Worm (Caenorhabditis elegans): Measurements from ENCODE around the gene nspb-7.

Gene nspb-7

DNA sequence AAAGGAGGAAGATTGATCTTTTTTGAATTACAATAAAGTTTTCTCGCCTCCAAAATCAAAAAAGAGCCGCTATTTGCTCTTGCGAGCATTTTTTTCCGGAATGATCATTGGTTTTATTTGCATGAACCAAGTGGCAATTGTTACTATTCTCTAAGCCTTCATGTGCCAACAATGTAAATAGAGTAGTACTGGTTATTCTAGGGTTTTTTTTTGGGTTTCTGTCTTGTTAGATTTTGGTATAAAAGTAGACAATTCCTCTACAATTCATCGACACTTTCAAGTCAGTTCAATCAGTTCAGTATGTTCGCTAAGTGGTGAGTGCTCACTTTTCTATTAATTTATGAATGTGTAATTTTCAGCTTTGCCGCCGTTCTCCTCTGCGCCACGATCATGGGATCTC is at the start of gene nspb-7:
nspb-7 (plus strand) TSS at position 301 of the 400 bp plus-strand sequence.
- TF ChIP-seq nhr-6 (tag; optimal IDR thresholded peaks at IDR 0.05) (no peak), aha-1 (tag) (peak; percentile 24)

DNA sequence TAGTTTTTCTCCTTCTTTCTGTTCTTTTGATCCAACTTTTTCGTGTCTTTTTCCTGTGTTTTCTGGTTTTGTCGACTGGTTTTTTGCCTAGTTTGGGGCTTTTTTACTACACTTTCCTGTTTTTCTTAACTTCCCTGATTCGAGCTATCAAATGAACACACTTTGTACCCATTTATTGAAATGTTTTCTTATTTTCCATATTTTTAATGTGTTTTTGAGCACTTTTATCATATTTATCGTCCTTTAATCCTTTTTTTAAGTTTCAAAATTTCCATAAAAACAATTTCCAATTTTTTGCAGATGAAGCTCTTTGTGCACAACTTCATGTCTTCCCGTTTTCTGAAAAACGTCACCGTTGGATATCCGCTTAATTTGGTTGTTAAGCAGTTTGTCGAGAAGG is 44.1 kb upstream of the nspb-7 start, which contains the start of gene C04H5.1:
C04H5.1 (plus strand) TSS at position 301 of the 400 bp plus-strand sequence.
- no peak for TF ChIP-seq zag-1 (tag; optimal IDR thresholded peaks at IDR 0.05)
- no peak for TF ChIP-seq ztf-7 (tag; optimal IDR thresholded peaks at IDR 0.05)
- TF ChIP-seq aha-1 (tag), result peak; percentile 40

DNA sequence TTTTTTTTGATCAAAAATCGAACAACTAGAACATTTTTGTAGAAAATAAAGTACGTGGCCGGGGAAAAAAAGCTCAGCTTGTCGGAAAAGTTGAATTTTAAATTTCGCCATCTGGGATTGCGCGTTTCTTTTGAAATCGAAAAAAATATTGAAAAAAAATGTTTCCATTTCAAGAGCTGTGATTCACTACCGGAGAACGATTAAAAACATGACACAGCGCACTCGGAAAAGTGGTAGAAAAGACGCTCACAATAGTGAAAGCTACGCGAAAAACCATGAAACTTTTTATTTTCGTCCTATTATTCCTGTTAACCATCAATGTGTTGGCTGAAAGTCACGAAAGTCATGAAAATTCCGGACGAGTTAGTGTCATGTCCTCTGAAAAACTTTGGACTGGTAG is 40.4 kb upstream of the nspb-7 start, which contains the start of the genes clec-147 and C04H5.7:
clec-147 (minus strand) TSS at position 101 of the 400 bp plus-strand sequence.
C04H5.7 (plus strand) TSS at position 219 of the 400 bp plus-strand sequence.
- no peak for TF ChIP-seq nhr-28 (tag; optimal IDR thresholded peaks at IDR 0.05)
- no peak for TF ChIP-seq egl-27 (tag; optimal IDR thresholded peaks at IDR 0.05)
- TF ChIP-seq saeg-2 (GFP tag; IDR thresholded peaks at IDR 0.05), result no peak
- no peak for TF ChIP-seq skn-1 (tag; optimal IDR thresholded peaks at IDR 0.05)
- TF ChIP-seq duxl-1 (tag; optimal IDR thresholded peaks at IDR 0.05; ENCODE audit: poor library complexity), result no peak

DNA sequence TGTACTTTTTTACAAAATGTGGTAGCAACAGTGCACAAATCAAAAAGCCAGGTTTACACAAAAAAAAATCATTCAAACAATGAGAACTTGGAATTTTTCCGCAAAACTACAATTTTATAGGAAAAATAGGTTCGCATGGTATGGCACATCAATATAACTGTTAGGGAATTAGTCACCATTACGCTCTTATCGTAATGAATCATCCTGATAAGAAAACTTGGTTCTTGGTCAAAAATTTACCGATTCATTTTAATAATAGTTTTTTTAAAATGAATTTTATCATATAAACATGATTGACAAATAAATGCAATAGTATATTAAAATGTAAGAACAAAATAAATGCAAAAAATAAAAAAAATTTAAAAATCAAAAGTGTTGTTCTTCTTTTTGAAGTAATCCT is 37.6 kb upstream of the nspb-7 start:
- TF ChIP-seq jun-1 (tag; optimal IDR thresholded peaks at IDR 0.05) (no peak), ceh-32 (tag; optimal IDR thresholded peaks at IDR 0.05; ENCODE audit: poor library complexity) (no peak), egl-43 (GFP tag; IDR thresholded peaks at IDR 0.05) (no peak), aha-1 (tag) (peak; percentile 88), pqm-1 (tag; optimal IDR thresholded peaks at IDR 0.05) (peak; percentile 38)

DNA sequence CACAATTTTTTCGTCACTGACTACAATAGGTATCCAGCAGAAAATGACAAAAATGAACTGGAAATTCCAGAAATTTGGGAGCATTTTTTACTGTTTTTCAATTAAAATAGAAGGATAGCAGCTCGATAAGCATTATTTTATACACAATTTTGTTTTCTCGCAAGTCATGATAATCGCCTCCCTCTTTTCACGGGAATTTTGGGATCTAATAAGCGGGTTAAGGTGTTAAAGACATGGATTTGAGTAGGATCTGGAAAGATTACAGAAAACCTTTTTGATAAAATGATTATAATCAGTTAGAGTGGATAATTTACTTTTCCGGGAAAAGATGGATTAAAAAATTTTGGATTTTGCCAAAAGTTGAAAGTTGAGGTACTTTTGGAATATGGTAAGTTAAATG is 29.4 kb upstream of the nspb-7 start, which contains the start of gene gcy-29:
gcy-29 (minus strand) TSS at position 101 of the 400 bp plus-strand sequence.
- TF ChIP-seq nhr-48 (tag; optimal IDR thresholded peaks at IDR 0.05) (no peak), zfp-3 (GFP tag; conservative IDR thresholded peaks at IDR 0.05) (no peak), ceh-20 (GFP tag; IDR thresholded peaks at IDR 0.05) (no peak), php-3 (GFP tag; IDR thresholded peaks at IDR 0.05) (no peak), nhr-28 (tag; optimal IDR thresholded peaks at IDR 0.05) (no peak), R02D3.7 (tag; optimal IDR thresholded peaks at IDR 0.05) (no peak), Y75B8A.6 (GFP tag; IDR thresholded peaks at IDR 0.05) (no peak), D1046.2 (GFP tag; IDR thresholded peaks at IDR 0.05) (no peak), set-16 (GFP tag; IDR thresholded peaks at IDR 0.05) (no peak), attf-4 (tag; optimal IDR thresholded peaks at IDR 0.05) (no peak), nhr-237 (tag; optimal IDR thresholded peaks at IDR 0.05) (no peak), zip-2 (tag; optimal IDR thresholded peaks at IDR 0.05) (no peak), ZK546.5 (tag; optimal IDR thresholded peaks at IDR 0.05) (no peak), unc-62 (GFP tag; optimal IDR thresholded peaks at IDR 0.05 in 1 of 2) (no peak), unc-62 (tag; optimal IDR thresholded peaks at IDR 0.05) (no peak), daf-16 (GFP tag; optimal IDR thresholded peaks at IDR 0.05) (no peak), daf-16 (tag; optimal IDR thresholded peaks at IDR 0.05) (no peak), daf-19 (GFP tag; conservative IDR thresholded peaks at IDR 0.05) (no peak), spr-1 (tag; optimal IDR thresholded peaks at IDR 0.05) (no peak), unc-130 (GFP tag; optimal IDR thresholded peaks at IDR 0.05) (no peak), T20F7.1 (GFP tag; optimal IDR thresholded peaks at IDR 0.05) (no peak), mxl-2 (GFP tag; conservative IDR thresholded peaks at IDR 0.05) (no peak)

DNA sequence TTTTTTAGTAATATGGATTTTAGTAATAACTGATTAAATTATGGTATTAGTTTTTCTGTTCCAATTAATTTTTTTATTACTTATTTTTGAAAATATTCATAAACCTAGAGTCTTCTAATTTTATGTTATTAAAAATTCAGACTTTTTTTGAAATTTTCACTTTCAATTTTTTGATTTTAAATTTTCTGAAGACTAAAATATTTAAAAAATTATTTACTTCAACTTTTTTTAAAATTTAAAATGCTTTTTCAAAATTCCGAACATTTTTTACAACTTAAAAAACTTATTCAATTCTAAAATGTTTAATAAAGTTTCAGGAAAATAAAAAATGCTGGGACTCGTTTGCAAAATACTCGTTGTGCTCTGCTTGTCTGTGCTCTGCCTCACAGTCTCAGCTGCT is 27.5 kb upstream of the nspb-7 start, which contains the start of gene nlp-41:
nlp-41 (plus strand) TSS at position 301 of the 400 bp plus-strand sequence.
- TF ChIP-seq madf-9 (GFP tag; conservative IDR thresholded peaks at IDR 0.05) (no peak), gei-8 (GFP tag; optimal IDR thresholded peaks at IDR 0.05) (no peak), lin-15B (tag; optimal IDR thresholded peaks at IDR 0.05) (no peak), zip-11 (GFP tag; IDR thresholded peaks at IDR 0.05) (no peak), ctbp-1 (GFP tag; IDR thresholded peaks at IDR 0.05) (no peak)
